Worm (Caenorhabditis elegans) whole organism, late embryonic: ENCODE measurements around the gene skpo-2.

Experiments used
- C08G9.2 ChIP-seq: sonication (generic microtip); optimal IDR thresholded peaks from 2 replicates; lab custom pipeline; 2016; ENCODE audit warnings: mild to moderate bottlenecking, missing genetic modification characterization, moderate library complexity, missing compliant biosample characterization
- C38D4.7 ChIP-seq: fragments of 200-800 bp; sonication (Bioruptor generic); optimal IDR thresholded peaks from 2 replicates; lab custom pipeline; 2018; ENCODE audit warnings: mild to moderate bottlenecking, missing genetic modification characterization, moderate library complexity, missing compliant biosample characterization
- T23F11.4 ChIP-seq: fragments of 200-800 bp; sonication (Bioruptor generic); optimal IDR thresholded peaks from 2 replicates; lab custom pipeline; 2018; ENCODE audit warnings: mild to moderate bottlenecking, missing genetic modification characterization, missing compliant biosample characterization
- Y22D7AL.16 ChIP-seq: sonication (generic microtip); optimal IDR thresholded peaks from 2 replicates; lab custom pipeline; 2016; ENCODE audit warnings: missing genetic modification characterization, missing compliant biosample characterization
- ahr-1 ChIP-seq: sonication (generic microtip); optimal IDR thresholded peaks from 2 replicates; lab custom pipeline; 2016; ENCODE audit warnings: missing genetic modification characterization, missing compliant biosample characterization
- ama-1 ChIP-seq: fragments of 150-350 bp; optimal IDR thresholded peaks from 2 replicates; lab custom pipeline; 2014
- ceh-18 ChIP-seq: sonication (generic microtip); optimal IDR thresholded peaks from 2 replicates; lab custom pipeline; 2016; ENCODE audit warnings: missing genetic modification characterization, missing compliant biosample characterization
- ceh-2 ChIP-seq: sonication (generic microtip); optimal IDR thresholded peaks from 2 replicates; lab custom pipeline; 2016; ENCODE audit warnings: missing genotype, missing genetic modification characterization, missing compliant biosample characterization
- ceh-31 ChIP-seq: sonication (generic microtip); optimal IDR thresholded peaks from 2 replicates; lab custom pipeline; 2016; ENCODE audit warnings: missing genetic modification characterization, missing compliant biosample characterization
- ceh-45 ChIP-seq: fragments of 200-800 bp; sonication (Bioruptor generic); IDR thresholded peaks from 2 replicates; pipeline ENCODE4 v1.3.6; 2022; ENCODE audit warnings: missing genetic modification reagents, missing genetic modification characterization, missing compliant biosample characterization
- ceh-6 ChIP-seq: fragments of 200-800 bp; sonication (Bioruptor generic); optimal IDR thresholded peaks from 2 replicates; lab custom pipeline; 2018; ENCODE audit warnings: mild to moderate bottlenecking, missing genetic modification characterization, missing compliant biosample characterization
- ceh-9 ChIP-seq: sonication (generic microtip); optimal IDR thresholded peaks from 2 replicates; lab custom pipeline; 2016; ENCODE audit warnings: mild to moderate bottlenecking, missing genetic modification characterization, inconsistent platforms, missing compliant biosample characterization
- che-1 ChIP-seq: sonication (generic microtip); optimal IDR thresholded peaks from 2 replicates; lab custom pipeline; 2016; ENCODE audit warnings: mild to moderate bottlenecking, missing genetic modification characterization, missing compliant biosample characterization
- dmd-4 ChIP-seq: sonication (generic microtip); optimal IDR thresholded peaks from 2 replicates; lab custom pipeline; 2016; ENCODE audit warnings: borderline replicate concordance, missing genetic modification characterization, missing compliant biosample characterization
- elt-2 ChIP-seq: sonication (generic microtip); optimal IDR thresholded peaks from 2 replicates; lab custom pipeline; 2016; ENCODE audit warnings: missing genetic modification reagents, missing genetic modification characterization, missing compliant biosample characterization
- elt-4 ChIP-seq: sonication (generic microtip); optimal IDR thresholded peaks from 2 replicates; lab custom pipeline; 2016; ENCODE audit warnings: missing genetic modification characterization, missing compliant biosample characterization
- ets-4 ChIP-seq: sonication (generic microtip); optimal IDR thresholded peaks from 2 replicates; lab custom pipeline; 2016; ENCODE audit warnings: missing genetic modification characterization, missing compliant biosample characterization
- eyg-1 ChIP-seq: sonication (generic microtip); optimal IDR thresholded peaks from 2 replicates; lab custom pipeline; 2016; ENCODE audit warnings: missing genotype, missing genetic modification characterization, missing compliant biosample characterization
- fax-1 ChIP-seq: sonication (generic microtip); optimal IDR thresholded peaks from 2 replicates; lab custom pipeline; 2016; ENCODE audit warnings: missing genotype, missing genetic modification characterization, missing compliant biosample characterization
- fkh-10 ChIP-seq: fragments of 150-350 bp; optimal IDR thresholded peaks from 2 replicates; lab custom pipeline; 2014; ENCODE audit warnings: missing biosample characterization, missing genetic modification reagents, missing genetic modification characterization
- fkh-6 ChIP-seq: sonication (generic microtip); optimal IDR thresholded peaks from 2 replicates; lab custom pipeline; 2016; ENCODE audit warnings: missing genetic modification characterization, missing compliant biosample characterization
- hlh-15 ChIP-seq: sonication (generic microtip); optimal IDR thresholded peaks from 2 replicates; lab custom pipeline; 2016; ENCODE audit warnings: missing genetic modification characterization, missing compliant biosample characterization
- hlh-6 ChIP-seq: sonication (generic microtip); optimal IDR thresholded peaks from 2 replicates; lab custom pipeline; 2016; ENCODE audit warnings: missing genotype, missing genetic modification characterization, missing compliant biosample characterization
- lim-6 ChIP-seq: sonication (generic microtip); optimal IDR thresholded peaks from 2 replicates; lab custom pipeline; 2016; ENCODE audit warnings: missing genetic modification characterization, missing compliant biosample characterization
- madf-2 ChIP-seq: sonication (generic microtip); optimal IDR thresholded peaks from 2 replicates; lab custom pipeline; 2017; ENCODE audit warnings: missing genetic modification characterization, missing compliant biosample characterization
- nfya-1 ChIP-seq: sonication (generic microtip); optimal IDR thresholded peaks from 2 replicates; lab custom pipeline; 2017; ENCODE audit warnings: missing genetic modification characterization, mild to moderate bottlenecking, missing compliant biosample characterization, antibody characterized with exemption, moderate library complexity
- nhr-11 ChIP-seq: fragments of 150-350 bp; optimal IDR thresholded peaks from 2 replicates; lab custom pipeline; 2014; ENCODE audit warnings: missing biosample characterization, missing genetic modification characterization
- nhr-232 ChIP-seq: sonication (generic microtip); optimal IDR thresholded peaks from 2 replicates; lab custom pipeline; 2016; ENCODE audit warnings: missing genetic modification characterization, missing compliant biosample characterization
- npax-4 ChIP-seq: sonication (generic microtip); optimal IDR thresholded peaks from 2 replicates; lab custom pipeline; 2016; ENCODE audit warnings: missing genetic modification characterization, missing compliant biosample characterization
- pag-3 ChIP-seq: sonication (generic microtip); optimal IDR thresholded peaks from 2 replicates; lab custom pipeline; 2016; ENCODE audit warnings: missing compliant biosample characterization, missing genetic modification characterization, borderline replicate concordance
- pqm-1 ChIP-seq: sonication (generic microtip); optimal IDR thresholded peaks from 2 replicates; lab custom pipeline; 2016; ENCODE audit warnings: missing genetic modification characterization, missing compliant biosample characterization
- ref-2 ChIP-seq: sonication (generic microtip); optimal IDR thresholded peaks from 2 replicates; lab custom pipeline; 2016; ENCODE audit warnings: missing genetic modification characterization, missing compliant biosample characterization
- rnt-1 ChIP-seq: sonication (generic microtip); optimal IDR thresholded peaks from 2 replicates; lab custom pipeline; 2016; ENCODE audit warnings: missing genetic modification characterization, missing compliant biosample characterization
- sdc-2 ChIP-seq: sonication (generic microtip); optimal IDR thresholded peaks from 2 replicates; lab custom pipeline; 2016; ENCODE audit warnings: missing genotype, missing genetic modification characterization, missing compliant biosample characterization
- sox-2 ChIP-seq: fragments of 200-800 bp; sonication (Bioruptor generic); IDR thresholded peaks from 2 replicates; pipeline ENCODE4 v1.3.6; 2022; ENCODE audit warnings: missing genetic modification reagents, missing genetic modification characterization, missing compliant biosample characterization
- sox-4 ChIP-seq: sonication (generic microtip); optimal IDR thresholded peaks from 2 replicates; lab custom pipeline; 2017; ENCODE audit warnings: mild to moderate bottlenecking, missing genetic modification characterization, inconsistent platforms, missing compliant biosample characterization
- tbx-2 ChIP-seq: sonication (generic microtip); optimal IDR thresholded peaks from 2 replicates; lab custom pipeline; 2016; ENCODE audit warnings: missing genetic modification characterization, missing compliant biosample characterization
- tbx-7 ChIP-seq: sonication (generic microtip); optimal IDR thresholded peaks from 2 replicates; lab custom pipeline; 2016; ENCODE audit warnings: missing genotype, missing genetic modification characterization, missing compliant biosample characterization
- unc-42 ChIP-seq: sonication (generic microtip); optimal IDR thresholded peaks from 2 replicates; lab custom pipeline; 2016; ENCODE audit warnings: missing genotype, missing genetic modification characterization, missing compliant biosample characterization
- unc-86 ChIP-seq: sonication (generic microtip); optimal IDR thresholded peaks from 2 replicates; lab custom pipeline; 2016; ENCODE audit warnings: missing genetic modification characterization, missing compliant biosample characterization
- zip-5 ChIP-seq: sonication (generic microtip); optimal IDR thresholded peaks from 2 replicates; lab custom pipeline; 2016; ENCODE audit warnings: missing genetic modification characterization, missing compliant biosample characterization

skpo-2 gene

ce11 chrII:3403535-3403934 lies 32.8 kb downstream of the skpo-2 start, which contains the start of gene nep-8:
Gene nep-8, plus strand, starts transcription at chrII:3403835.
- TF ChIP-seq nfya-1 (tag; lab: Kevin White, UChicago) (no peak), nhr-232 (tag; lab: Kevin White, UChicago) (no peak), ref-2 (no peak)

- TF ChIP-seq unc-86 (tag; lab: Kevin White, UChicago) (no peak), elt-2 (tag; lab: Kevin White, UChicago) (no peak), ceh-45 (GFP tag; lab: Robert Waterston, UW) (no peak), fkh-10 (no peak), pqm-1 (tag; lab: Kevin White, UChicago) (no peak), fax-1 (no peak), ets-4 (tag; lab: Kevin White, UChicago) (no peak), ref-2 (no peak), tbx-7 (tag; lab: Kevin White, UChicago) (no peak), nhr-11 (tag; lab: Kevin White, UChicago) (no peak), sox-2 (GFP tag; lab: Robert Waterston, UW) (no peak), che-1 (tag; lab: Kevin White, UChicago) (no peak), ceh-2 (tag; lab: Kevin White, UChicago) (no peak), madf-2 (tag; lab: Kevin White, UChicago) (no peak), dmd-4 (no peak)
These were observed 33.5 kb downstream of the skpo-2 start, which contains the start of gene nep-10 for ce11 chrII:3402854-3403253. Gene nep-10, minus strand, starts transcription at chrII:3402954.

- TF ChIP-seq ceh-18 (tag; lab: Kevin White, UChicago) = no peak
- TF ChIP-seq pag-3 (tag; lab: Kevin White, UChicago) = no peak
- TF ChIP-seq nhr-11 (tag; lab: Kevin White, UChicago) = no peak
- TF ChIP-seq fax-1 = no peak
- TF ChIP-seq sox-2 (GFP tag; lab: Robert Waterston, UW) = no peak
- no peak for TF ChIP-seq eyg-1 (tag; lab: Kevin White, UChicago)
- no peak for TF ChIP-seq ceh-6 (GFP tag; lab: Kevin White, UChicago)
These were observed 37.1 kb downstream of the skpo-2 start, which contains the start of gene nep-9 for ce11 chrII:3399212-3399611. Gene nep-9, minus strand, starts transcription at chrII:3399312.

- TF ChIP-seq fkh-6 (tag; lab: Kevin White, UChicago) (no peak), C08G9.2 (tag; lab: Kevin White, UChicago) (no peak), rnt-1 (tag; lab: Kevin White, UChicago) (no peak), hlh-15 (tag; lab: Kevin White, UChicago) (no peak), lim-6 (no peak), tbx-7 (tag; lab: Kevin White, UChicago) (no peak), tbx-2 (tag; lab: Kevin White, UChicago) (no peak), ahr-1 (tag; lab: Kevin White, UChicago) (no peak), C38D4.7 (GFP tag; lab: Kevin White, UChicago) (no peak), ceh-31 (tag; lab: Kevin White, UChicago) (no peak)
These were observed 40.8 kb downstream of the skpo-2 start, which contains the start of gene nep-20 for ce11 chrII:3395484-3395883. Gene nep-20, minus strand, starts transcription at chrII:3395584.

ce11 chrII:3387503-3387902 lies 48.8 kb downstream of the skpo-2 start, which contains the start of gene T06D4.6:
Gene T06D4.6, minus strand, starts transcription at chrII:3387603.
- TF ChIP-seq sox-4 (tag; lab: Kevin White, UChicago) (no peak), hlh-15 (tag; lab: Kevin White, UChicago) (no peak), unc-42 (no peak), Y22D7AL.16 (no peak), ama-1 (lab: Kevin White, UChicago) (no peak), zip-5 (tag; lab: Kevin White, UChicago) (no peak), ceh-45 (GFP tag; lab: Robert Waterston, UW) (no peak), ceh-9 (no peak), elt-4 (tag; lab: Kevin White, UChicago) (no peak), ahr-1 (tag; lab: Kevin White, UChicago) (no peak), hlh-6 (tag; lab: Kevin White, UChicago) (no peak), sdc-2 (tag; lab: Kevin White, UChicago) (no peak), ceh-6 (GFP tag; lab: Kevin White, UChicago) (no peak), T23F11.4 (GFP tag; lab: Kevin White, UChicago) (no peak), unc-86 (tag; lab: Kevin White, UChicago) (no peak), npax-4 (tag; lab: Kevin White, UChicago) (no peak)
- TF ChIP-seq, all 69 proteins: peak for 0
